Worm (Caenorhabditis elegans) whole organism, late embryonic: ENCODE measurements around the gene C34C12.9.

Experiments
- Y22D7AL.16 ChIP-seq: sonication (generic microtip); optimal IDR thresholded peaks from 2 replicates; lab custom pipeline; 2016; ENCODE audit warnings: missing genetic modification characterization, missing compliant biosample characterization
- ceh-14 ChIP-seq: sonication (generic microtip); optimal IDR thresholded peaks from 2 replicates; lab custom pipeline; 2016; ENCODE audit warnings: missing genotype, missing genetic modification characterization, missing compliant biosample characterization
- ceh-22 ChIP-seq: sonication (generic microtip); optimal IDR thresholded peaks from 2 replicates; lab custom pipeline; 2017; ENCODE audit warnings: missing biosample characterization, missing genetic modification characterization
- ceh-24 ChIP-seq: sonication (generic microtip); optimal IDR thresholded peaks from 2 replicates; lab custom pipeline; 2016; ENCODE audit warnings: mild to moderate bottlenecking, missing genetic modification characterization, missing compliant biosample characterization
- ceh-34 ChIP-seq: sonication (generic microtip); optimal IDR thresholded peaks from 2 replicates; lab custom pipeline; 2016; ENCODE audit warnings: mild to moderate bottlenecking, missing genetic modification characterization, missing compliant biosample characterization
- ceh-45 ChIP-seq: fragments of 200-800 bp; sonication (Bioruptor generic); IDR thresholded peaks from 2 replicates; pipeline ENCODE4 v1.3.6; 2022; ENCODE audit warnings: missing genetic modification reagents, missing genetic modification characterization, missing compliant biosample characterization
- ceh-6 ChIP-seq: fragments of 200-800 bp; sonication (Bioruptor generic); optimal IDR thresholded peaks from 2 replicates; lab custom pipeline; 2018; ENCODE audit warnings: mild to moderate bottlenecking, missing genetic modification characterization, missing compliant biosample characterization
- ceh-9 ChIP-seq: sonication (generic microtip); optimal IDR thresholded peaks from 2 replicates; lab custom pipeline; 2016; ENCODE audit warnings: mild to moderate bottlenecking, missing genetic modification characterization, inconsistent platforms, missing compliant biosample characterization
- dmd-4 ChIP-seq: sonication (generic microtip); optimal IDR thresholded peaks from 2 replicates; lab custom pipeline; 2016; ENCODE audit warnings: borderline replicate concordance, missing genetic modification characterization, missing compliant biosample characterization
- dve-1 ChIP-seq: sonication (generic microtip); optimal IDR thresholded peaks from 2 replicates; lab custom pipeline; 2017; ENCODE audit warnings: antibody characterized with exemption, mild to moderate bottlenecking, missing genetic modification characterization, missing compliant biosample characterization
- ets-4 ChIP-seq: sonication (generic microtip); optimal IDR thresholded peaks from 2 replicates; lab custom pipeline; 2016; ENCODE audit warnings: missing genetic modification characterization, missing compliant biosample characterization
- fkh-6 ChIP-seq: sonication (generic microtip); optimal IDR thresholded peaks from 2 replicates; lab custom pipeline; 2016; ENCODE audit warnings: missing genetic modification characterization, missing compliant biosample characterization
- gmeb-2 ChIP-seq: sonication (generic microtip); optimal IDR thresholded peaks from 2 replicates; lab custom pipeline; 2016; ENCODE audit warnings: missing genetic modification characterization, inconsistent platforms, missing compliant biosample characterization
- hlh-8 ChIP-seq: sonication (generic microtip); optimal IDR thresholded peaks from 2 replicates; lab custom pipeline; 2016; ENCODE audit warnings: missing genotype, missing genetic modification characterization, missing compliant biosample characterization
- lim-6 ChIP-seq: sonication (generic microtip); optimal IDR thresholded peaks from 2 replicates; lab custom pipeline; 2016; ENCODE audit warnings: missing genetic modification characterization, missing compliant biosample characterization
- pag-3 ChIP-seq: sonication (generic microtip); optimal IDR thresholded peaks from 2 replicates; lab custom pipeline; 2016; ENCODE audit warnings: missing compliant biosample characterization, missing genetic modification characterization, borderline replicate concordance
- pat-9 ChIP-seq: fragments of 200-800 bp; sonication (Bioruptor generic); optimal IDR thresholded peaks from 2 replicates; lab custom pipeline; 2018; ENCODE audit warnings: mild to moderate bottlenecking, missing genetic modification characterization, moderate library complexity, missing compliant biosample characterization
- pqm-1 ChIP-seq: sonication (generic microtip); optimal IDR thresholded peaks from 2 replicates; lab custom pipeline; 2016; ENCODE audit warnings: missing genetic modification characterization, missing compliant biosample characterization
- rnt-1 ChIP-seq: sonication (generic microtip); optimal IDR thresholded peaks from 2 replicates; lab custom pipeline; 2016; ENCODE audit warnings: missing genetic modification characterization, missing compliant biosample characterization
- sox-2 ChIP-seq: fragments of 200-800 bp; sonication (Bioruptor generic); IDR thresholded peaks from 2 replicates; pipeline ENCODE4 v1.3.6; 2022; ENCODE audit warnings: missing genetic modification reagents, missing genetic modification characterization, missing compliant biosample characterization
- tbx-7 ChIP-seq: sonication (generic microtip); optimal IDR thresholded peaks from 2 replicates; lab custom pipeline; 2016; ENCODE audit warnings: missing genotype, missing genetic modification characterization, missing compliant biosample characterization
- unc-3 ChIP-seq, 2 experiments: fragments of 200-800 bp in 1 of 2; sonication (Bioruptor generic) in 1 of 2; sonication (generic microtip) in 1 of 2; conservative IDR thresholded peaks in 1 of 2; optimal IDR thresholded peaks in 1 of 2; 2 replicates each; pipeline versions ENCODE4 v1.3.6 to Lab custom; 2016 to 2022; ENCODE audit warnings: missing compliant biosample characterization in 2 of 2, missing genetic modification characterization in 2 of 2, missing genetic modification reagents in 1 of 2
- unc-55 ChIP-seq: sonication (generic microtip); optimal IDR thresholded peaks from 2 replicates; lab custom pipeline; 2017; ENCODE audit warnings: missing biosample characterization, missing genetic modification reagents, missing genetic modification characterization

Gene C34C12.9

ce11 chrIII:3423924-3424323 lies 51.4 kb downstream of the C34C12.9 start (continued):
- TF ChIP-seq ets-4 (tag; lab: Kevin White, UChicago) (no peak), ceh-34 (tag; lab: Kevin White, UChicago) (peak; percentile 17), tbx-7 (no peak), gmeb-2 (tag; lab: Kevin White, UChicago) (no peak), fkh-6 (tag; lab: Kevin White, UChicago) (no peak), dve-1 (tag; lab: Kevin White, UChicago) (no peak), ceh-14 (tag; lab: Kevin White, UChicago) (peak; percentile 7), pag-3 (tag; lab: Kevin White, UChicago) (no peak), ceh-22 (tag; lab: Kevin White, UChicago) (no peak), ceh-9 (tag; lab: Kevin White, UChicago) (no peak), pat-9 (tag; lab: Kevin White, UChicago) (no peak), Y22D7AL.16 (tag; lab: Kevin White, UChicago) (no peak), hlh-8 (tag; lab: Kevin White, UChicago) (no peak), ceh-45 (GFP tag; lab: Robert Waterston, UW) (no peak), ceh-24 (tag; lab: Kevin White, UChicago) (no peak), pqm-1 (tag; lab: Kevin White, UChicago) (no peak), unc-55 (GFP tag; lab: Kevin White, UChicago) (no peak), rnt-1 (tag; lab: Kevin White, UChicago) (peak; percentile 10), ceh-6 (GFP tag; lab: Kevin White, UChicago) (no peak), sox-2 (GFP tag; lab: Robert Waterston, UW) (no peak), lim-6 (tag; lab: Kevin White, UChicago) (peak; percentile 29), unc-3 (GFP tag; conservative IDR thresholded peaks at IDR 0.05; lab: Robert Waterston, UW) (no peak), unc-3 (tag; optimal IDR thresholded peaks at IDR 0.05; lab: Kevin White, UChicago) (no peak), dmd-4 (tag; lab: Kevin White, UChicago) (no peak)
- TF ChIP-seq, all 69 proteins: peak for 10
